Fruit fly (Drosophila melanogaster): ENCODE measurements around the gene CG46301.

Gene CG46301

DNA sequence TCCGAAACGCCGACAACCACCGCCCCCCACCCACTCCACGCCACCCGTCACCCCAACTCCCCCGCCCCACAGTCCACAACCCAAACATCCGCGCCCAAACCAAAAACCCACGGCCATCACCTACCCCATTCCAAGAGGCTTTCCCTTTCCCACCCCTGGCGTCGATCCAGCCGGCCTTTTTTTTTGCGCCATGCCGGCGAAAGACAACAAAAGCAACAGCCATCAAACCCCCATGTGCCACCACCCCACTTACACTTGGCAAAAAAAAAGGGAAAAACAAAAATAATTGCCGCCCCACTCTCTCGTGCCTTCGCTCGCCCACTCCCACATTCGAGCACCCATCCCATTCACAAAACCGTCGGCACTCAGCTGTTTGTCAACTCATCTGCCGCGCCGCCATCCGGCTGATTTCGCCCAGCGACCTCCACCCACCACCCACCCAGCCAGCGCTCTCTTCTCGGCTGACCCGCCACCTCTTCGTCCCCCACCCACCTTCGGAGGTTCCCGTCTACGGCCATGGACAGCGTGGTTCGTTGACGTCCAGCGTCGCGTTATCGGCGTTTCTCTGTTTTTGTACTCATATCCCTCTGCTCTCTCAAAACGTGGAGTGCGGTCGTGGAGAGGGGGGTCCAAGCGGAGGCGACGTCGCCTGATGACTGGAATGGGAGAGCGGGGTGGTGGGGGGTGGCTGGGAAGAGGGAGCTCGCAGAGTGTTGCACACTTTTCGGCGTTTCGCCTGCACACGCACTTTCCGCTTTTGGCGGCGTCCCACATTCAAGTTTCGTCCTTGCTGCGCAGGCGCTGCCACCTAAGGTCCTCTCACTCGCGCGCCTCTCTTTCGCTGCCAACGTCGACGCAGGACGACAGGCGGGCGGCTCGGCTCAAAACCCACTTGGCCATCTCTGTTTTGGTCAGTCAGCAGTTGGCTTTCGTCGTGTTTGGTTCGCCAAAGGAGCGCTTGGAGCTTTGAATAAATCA is 30.0 kb downstream of the CG46301 start:
- no peak for TF ChIP-seq CG11617 (GFP tag; optimal IDR thresholded peaks at IDR 0.05)

DNA sequence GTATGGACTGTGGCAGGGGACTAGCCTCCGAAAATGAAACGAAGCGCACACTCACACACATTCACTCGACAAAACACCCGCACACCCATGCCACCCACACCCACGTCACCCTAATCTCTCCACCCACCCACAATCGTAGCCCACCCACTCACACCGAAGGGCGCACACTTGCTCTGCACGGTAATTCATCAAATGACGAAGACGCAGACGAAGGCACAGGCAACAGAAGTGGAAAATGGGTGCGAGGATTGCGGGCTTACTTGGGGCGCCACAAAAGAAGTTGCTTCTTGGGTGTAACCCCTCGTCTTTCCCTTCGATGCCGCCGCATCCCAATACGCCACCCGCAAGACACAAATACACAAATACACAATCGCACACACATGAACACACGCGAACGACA is 32.3 kb downstream of the CG46301 start:
- no peak for TF ChIP-seq Crg-1 (GFP tag; optimal IDR thresholded peaks at IDR 0.05)
- TF ChIP-seq Clk (GFP tag; optimal IDR thresholded peaks at IDR 0.05), result no peak
- no peak for TF ChIP-seq bab1 (GFP tag; optimal IDR thresholded peaks at IDR 0.05)

DNA sequence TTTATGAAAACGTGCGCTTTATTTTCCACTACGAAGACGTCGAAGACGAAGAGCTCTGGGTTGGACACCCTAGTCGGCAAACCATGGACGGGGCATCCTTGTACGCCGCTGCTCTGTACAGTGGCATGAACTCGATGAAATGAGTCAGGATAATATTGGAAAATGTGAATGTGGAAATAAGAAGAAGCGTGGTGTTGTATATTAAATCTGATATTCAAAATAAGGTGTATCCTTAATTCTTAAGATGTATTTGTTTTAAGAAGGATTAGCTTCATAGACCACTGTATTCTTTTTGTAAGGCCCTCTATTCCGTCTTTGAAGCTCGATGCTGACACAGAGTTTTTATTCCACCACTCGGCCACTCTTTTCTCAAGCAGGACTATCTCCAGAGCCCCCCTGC is 37.3 kb downstream of the CG46301 start:
- TF ChIP-seq CG11617 (GFP tag; optimal IDR thresholded peaks at IDR 0.05), result no peak
- no peak for TF ChIP-seq CG14711 (tag; optimal IDR thresholded peaks at IDR 0.05)
- TF ChIP-seq CG33017 (tag; optimal IDR thresholded peaks at IDR 0.05), result no peak
- TF ChIP-seq Crg-1 (GFP tag; optimal IDR thresholded peaks at IDR 0.05), result no peak
- no peak for TF ChIP-seq Hr96 (GFP tag; optimal IDR thresholded peaks at IDR 0.05)
- no peak for TF ChIP-seq CG7101 (tag; optimal IDR thresholded peaks at IDR 0.05)
- no peak for TF ChIP-seq kay (GFP tag; ENCODE audit: borderline replicate concordance)
- no peak for TF ChIP-seq CG1620 (GFP tag; optimal IDR thresholded peaks at IDR 0.05)
- no peak for TF ChIP-seq Mnt (GFP tag; optimal IDR thresholded peaks at IDR 0.05)
- no peak for TF ChIP-seq ovo (GFP tag; optimal IDR thresholded peaks at IDR 0.05)
- TF ChIP-seq CG12768 (GFP tag; optimal IDR thresholded peaks at IDR 0.05), result no peak
- TF ChIP-seq CG7045 (GFP tag; optimal IDR thresholded peaks at IDR 0.05), result no peak
- no peak for TF ChIP-seq cic (GFP tag; optimal IDR thresholded peaks at IDR 0.05)
- TF ChIP-seq bab1 (GFP tag; optimal IDR thresholded peaks at IDR 0.05), result no peak
- TF ChIP-seq toe (GFP tag; optimal IDR thresholded peaks at IDR 0.05), result no peak

DNA sequence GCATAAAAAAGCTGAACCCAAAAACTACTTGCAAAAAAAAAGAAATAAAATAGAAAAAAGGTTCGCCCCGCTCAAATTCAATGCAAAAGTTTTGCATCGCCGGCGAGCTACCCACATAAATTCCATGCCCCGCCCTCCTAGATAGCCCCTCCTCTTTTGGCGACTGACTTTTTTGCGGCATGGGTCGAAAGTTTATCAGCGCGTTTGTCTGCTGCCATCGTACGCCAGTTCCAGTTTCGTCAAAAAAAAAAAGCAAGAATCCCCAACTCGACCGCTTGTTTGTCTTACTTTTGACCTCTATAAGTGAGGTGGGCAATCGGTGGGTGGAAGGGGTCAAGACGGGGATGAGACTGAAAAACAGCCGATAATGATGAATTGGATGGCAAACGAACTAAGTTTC is 39.0 kb downstream of the CG46301 start:
- TF ChIP-seq cic (GFP tag; optimal IDR thresholded peaks at IDR 0.05), result no peak
- no peak for TF ChIP-seq Hr96 (GFP tag; optimal IDR thresholded peaks at IDR 0.05)
- TF ChIP-seq CG5204 (GFP tag; optimal IDR thresholded peaks at IDR 0.05), result no peak
- no peak for TF ChIP-seq CG12768 (GFP tag; optimal IDR thresholded peaks at IDR 0.05)
- TF ChIP-seq pad (GFP tag; optimal IDR thresholded peaks at IDR 0.05), result no peak
- no peak for TF ChIP-seq cnc (optimal IDR thresholded peaks at IDR 0.05)
- TF ChIP-seq CG33017 (tag; optimal IDR thresholded peaks at IDR 0.05), result no peak
- TF ChIP-seq Clk (GFP tag; optimal IDR thresholded peaks at IDR 0.05), result no peak
- TF ChIP-seq kay (GFP tag; ENCODE audit: borderline replicate concordance), result no peak
- TF ChIP-seq CG7045 (GFP tag; optimal IDR thresholded peaks at IDR 0.05), result no peak

DNA sequence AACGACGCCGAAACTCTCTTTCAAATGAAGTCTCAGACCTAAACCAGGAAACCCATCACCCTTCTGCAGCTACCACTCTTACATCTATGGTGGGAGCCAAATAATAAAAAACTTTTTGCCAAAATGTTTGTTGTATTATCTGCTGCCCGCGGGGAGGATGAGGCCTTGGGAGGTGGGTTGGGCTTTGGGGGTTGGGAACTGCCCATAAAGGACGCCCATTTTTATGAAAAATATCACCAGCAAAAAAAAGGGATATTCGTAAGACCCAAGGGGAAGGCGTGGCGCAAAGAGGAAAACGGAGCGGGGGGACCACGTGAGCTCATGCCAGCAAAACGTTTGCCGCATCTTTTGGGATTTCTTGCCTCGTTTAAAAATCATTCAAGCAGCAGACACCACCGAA is 42.5 kb downstream of the CG46301 start:
- TF ChIP-seq CG5204 (GFP tag; optimal IDR thresholded peaks at IDR 0.05) (no peak), CG7045 (GFP tag; optimal IDR thresholded peaks at IDR 0.05) (no peak), pad (GFP tag; optimal IDR thresholded peaks at IDR 0.05) (no peak), Hr96 (GFP tag; optimal IDR thresholded peaks at IDR 0.05) (no peak), CG14711 (tag; optimal IDR thresholded peaks at IDR 0.05) (no peak), CG7101 (tag; optimal IDR thresholded peaks at IDR 0.05) (no peak), tj (GFP tag; optimal IDR thresholded peaks at IDR 0.05) (no peak), Clk (GFP tag; optimal IDR thresholded peaks at IDR 0.05) (no peak)

DNA sequence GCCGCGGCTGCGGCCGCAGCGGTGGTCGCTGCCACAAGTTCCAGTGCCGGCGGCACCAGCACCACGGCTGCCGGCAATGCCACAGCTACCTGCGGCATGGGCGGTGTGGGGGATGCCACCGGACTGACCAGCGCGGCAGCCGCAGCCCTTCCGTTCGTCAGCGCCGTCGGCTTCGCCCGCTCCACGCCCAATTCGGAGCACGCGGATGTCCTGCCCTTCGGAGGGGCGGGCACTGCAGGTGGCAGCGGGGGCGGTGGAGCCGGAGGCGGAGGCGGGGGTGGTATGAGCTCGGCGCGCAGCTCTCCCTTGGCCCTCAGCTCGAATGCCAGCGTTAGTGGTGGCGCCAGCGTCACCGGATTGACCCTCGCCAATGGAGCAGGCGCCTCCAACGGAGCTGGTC is 54.1 kb downstream of the CG46301 start:
- TF ChIP-seq cnc (optimal IDR thresholded peaks at IDR 0.05) (no peak), CG14711 (tag; optimal IDR thresholded peaks at IDR 0.05) (no peak), Mnt (GFP tag; optimal IDR thresholded peaks at IDR 0.05) (no peak), CG1620 (GFP tag; optimal IDR thresholded peaks at IDR 0.05) (no peak), toe (GFP tag; optimal IDR thresholded peaks at IDR 0.05) (no peak), CG33017 (tag; optimal IDR thresholded peaks at IDR 0.05) (no peak), CG5204 (GFP tag; optimal IDR thresholded peaks at IDR 0.05) (no peak), CG11617 (GFP tag; optimal IDR thresholded peaks at IDR 0.05) (no peak), Clk (GFP tag; optimal IDR thresholded peaks at IDR 0.05) (no peak), Hr96 (GFP tag; optimal IDR thresholded peaks at IDR 0.05) (no peak), Crg-1 (GFP tag; optimal IDR thresholded peaks at IDR 0.05) (no peak), cic (GFP tag; optimal IDR thresholded peaks at IDR 0.05) (no peak), CG7045 (GFP tag; optimal IDR thresholded peaks at IDR 0.05) (no peak), ovo (GFP tag; optimal IDR thresholded peaks at IDR 0.05) (no peak), kay (GFP tag; ENCODE audit: borderline replicate concordance) (no peak), CG7101 (tag; optimal IDR thresholded peaks at IDR 0.05) (no peak), tj (GFP tag; optimal IDR thresholded peaks at IDR 0.05) (no peak), pad (GFP tag; optimal IDR thresholded peaks at IDR 0.05) (no peak), bab1 (GFP tag; optimal IDR thresholded peaks at IDR 0.05) (no peak), CG12768 (GFP tag; optimal IDR thresholded peaks at IDR 0.05) (no peak)

DNA sequence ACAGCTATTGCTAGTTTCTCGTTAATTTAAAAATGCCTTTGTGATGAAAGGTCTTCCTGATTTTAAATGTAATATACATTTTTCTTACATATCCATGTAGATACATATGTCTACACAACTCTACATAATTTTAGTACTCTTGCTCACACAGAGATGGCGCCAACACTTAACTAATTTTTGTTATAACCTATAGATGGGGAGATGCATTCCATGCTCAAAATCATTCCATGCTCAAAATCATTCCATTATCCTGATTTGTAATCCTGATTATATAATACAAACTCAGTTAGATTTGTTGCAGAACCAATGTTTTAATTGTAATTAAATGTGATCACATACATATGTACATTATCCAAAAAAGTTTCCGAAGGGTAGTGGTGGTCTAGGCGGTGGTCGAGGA is 57.0 kb downstream of the CG46301 start:
- no peak for TF ChIP-seq kay (GFP tag; ENCODE audit: borderline replicate concordance)
- no peak for TF ChIP-seq CG7045 (GFP tag; optimal IDR thresholded peaks at IDR 0.05)
